Fruit fly (Drosophila melanogaster): ENCODE results near the gene emc.

emc gene

dm6 chr3L:760201-760600 is 11.0 kb downstream of the emc start:
- TF ChIP-seq CG34376 (GFP tag; optimal IDR thresholded peaks at IDR 0.05) (no peak), ro (GFP tag; IDR thresholded peaks at IDR 0.05) (no peak), CG30431 (GFP tag; optimal IDR thresholded peaks at IDR 0.05) (peak; percentile 31), MESR4 (GFP tag; optimal IDR thresholded peaks at IDR 0.05) (no peak), rib (GFP tag; IDR thresholded peaks at IDR 0.05) (no peak), CG32772 (GFP tag; IDR thresholded peaks at IDR 0.05) (no peak), nau (GFP tag; optimal IDR thresholded peaks at IDR 0.05) (no peak), CG9609 (GFP tag; optimal IDR thresholded peaks at IDR 0.05) (no peak), CG4820 (GFP tag; optimal IDR thresholded peaks at IDR 0.05) (peak; percentile 20), CG18764 (GFP tag; optimal IDR thresholded peaks at IDR 0.05) (no peak), CG7372 (GFP tag; IDR thresholded peaks at IDR 0.05) (no peak), seq (GFP tag; IDR thresholded peaks at IDR 0.05) (no peak), Oaz (GFP tag; IDR thresholded peaks at IDR 0.05) (no peak), Neu2 (GFP tag; optimal IDR thresholded peaks at IDR 0.05; ENCODE audit: borderline replicate concordance) (peak; percentile 50), toy (GFP tag; IDR thresholded peaks at IDR 0.05) (no peak), CG4424 (GFP tag; optimal IDR thresholded peaks at IDR 0.05) (no peak), CG12391 (tag; optimal IDR thresholded peaks at IDR 0.05) (peak; percentile 27), sc (optimal IDR thresholded peaks at IDR 0.05) (no peak), sc (GFP tag; optimal IDR thresholded peaks at IDR 0.05) (no peak), ewg (GFP tag; optimal IDR thresholded peaks at IDR 0.05) (no peak), Drgx (GFP tag; IDR thresholded peaks at IDR 0.05) (peak; percentile 61; the same call in 1 of the 2 replicates), sqz (GFP tag; optimal IDR thresholded peaks at IDR 0.05) (no peak), org-1 (GFP tag; optimal IDR thresholded peaks at IDR 0.05) (no peak), chn (GFP tag; optimal IDR thresholded peaks at IDR 0.05) (no peak), lbe (GFP tag; optimal IDR thresholded peaks at IDR 0.05) (peak; percentile 86), ato (GFP tag; IDR thresholded peaks at IDR 0.05; ENCODE audit: partially characterized antibody) (no peak), CG10147 (GFP tag; optimal IDR thresholded peaks at IDR 0.05) (no peak), bab2 (GFP tag; optimal IDR thresholded peaks at IDR 0.05) (no peak), CG12155 (GFP tag; optimal IDR thresholded peaks at IDR 0.05) (no peak), pnt (GFP tag; optimal IDR thresholded peaks at IDR 0.05) (no peak), sisA (GFP tag; IDR thresholded peaks at IDR 0.05) (no peak), CG6272 (GFP tag; IDR thresholded peaks at IDR 0.05) (no peak), kah (GFP tag; optimal IDR thresholded peaks at IDR 0.05) (no peak), Pdp1 (GFP tag; optimal IDR thresholded peaks at IDR 0.05) (peak in 1 of 2 experiments; percentile 4), Hmr (GFP tag; optimal IDR thresholded peaks at IDR 0.05) (no peak), dmrt99B (tag; optimal IDR thresholded peaks at IDR 0.05) (peak; percentile 27), CG18599 (GFP tag; optimal IDR thresholded peaks at IDR 0.05) (no peak), CG32532 (GFP tag; IDR thresholded peaks at IDR 0.05) (no peak), CG3726 (GFP tag; IDR thresholded peaks at IDR 0.05) (no peak), CG10267 (tag; optimal IDR thresholded peaks at IDR 0.05) (peak; percentile 22), CG7963 (GFP tag; IDR thresholded peaks at IDR 0.05; ENCODE audit: partially characterized antibody) (no peak), D19A (tag; optimal IDR thresholded peaks at IDR 0.05) (peak; percentile 17), sug (tag; optimal IDR thresholded peaks at IDR 0.05) (no peak), nerfin-1 (tag; optimal IDR thresholded peaks at IDR 0.05) (no peak), CG1792 (GFP tag; optimal IDR thresholded peaks at IDR 0.05) (peak; percentile 11), NK7.1 (GFP tag; optimal IDR thresholded peaks at IDR 0.05) (no peak), CG14710 (tag; optimal IDR thresholded peaks at IDR 0.05) (peak; percentile 57), ase (GFP tag; IDR thresholded peaks at IDR 0.05) (no peak), HLH4C (GFP tag; IDR thresholded peaks at IDR 0.05; ENCODE audit: partially characterized antibody) (no peak), CG9797 (GFP tag; optimal IDR thresholded peaks at IDR 0.05) (no peak), CG12942 (GFP tag; optimal IDR thresholded peaks at IDR 0.05) (no peak), CG8765 (GFP tag; IDR thresholded peaks at IDR 0.05) (peak; percentile 87)
